Worm (Caenorhabditis elegans) whole organism, L2 larva: ENCODE measurements around the gene pigm-1.

Experiments used
- C34F6.9 ChIP-seq: fragments of 150-350 bp; optimal IDR thresholded peaks from 2 replicates; lab custom pipeline; 2014; ENCODE audit warnings: missing biosample characterization, missing genetic modification characterization
- R02D3.7 ChIP-seq: fragments of 150-350 bp; optimal IDR thresholded peaks from 2 replicates; lab custom pipeline; 2014; ENCODE audit warnings: missing biosample characterization, missing genetic modification characterization
- Y55F3AM.14 ChIP-seq: fragments of 200-800 bp; sonication (Bioruptor generic); optimal IDR thresholded peaks from 2 replicates; lab custom pipeline; 2018; ENCODE audit warnings: mild to moderate bottlenecking, missing genetic modification characterization, missing compliant biosample characterization
- ZK546.5 ChIP-seq: sonication (generic microtip); optimal IDR thresholded peaks from 2 replicates; lab custom pipeline; 2017; ENCODE audit warnings: missing biosample characterization, missing genetic modification characterization
- alr-1 ChIP-seq: fragments of 150-350 bp; optimal IDR thresholded peaks from 2 replicates; lab custom pipeline; 2014; ENCODE audit warnings: missing biosample characterization, missing genetic modification characterization
- aly-2 ChIP-seq: fragments of 150-350 bp; optimal IDR thresholded peaks from 2 replicates; lab custom pipeline; 2014; ENCODE audit warnings: missing biosample characterization, missing genetic modification characterization
- ama-1 ChIP-seq: fragments of 150-350 bp; optimal IDR thresholded peaks from 2 replicates; lab custom pipeline; 2018; ENCODE audit warnings: inconsistent platforms
- ceh-16 ChIP-seq: fragments of 150-350 bp; optimal IDR thresholded peaks from 2 replicates; lab custom pipeline; 2014; ENCODE audit warnings: missing biosample characterization, missing genetic modification characterization
- ceh-82 ChIP-seq: fragments of 150-350 bp; optimal IDR thresholded peaks from 2 replicates; lab custom pipeline; 2014; ENCODE audit warnings: missing biosample characterization, missing genetic modification characterization
- crh-2 ChIP-seq: sonication (generic microtip); optimal IDR thresholded peaks from 2 replicates; lab custom pipeline; 2017; ENCODE audit warnings: missing biosample characterization, missing genetic modification characterization
- dmd-4 ChIP-seq: sonication (generic microtip); optimal IDR thresholded peaks from 2 replicates; lab custom pipeline; 2017; ENCODE audit warnings: missing biosample characterization, missing genetic modification characterization
- egl-27 ChIP-seq: sonication (generic microtip); optimal IDR thresholded peaks from 3 replicates; lab custom pipeline; 2017; ENCODE audit warnings: missing biosample characterization, missing genetic modification reagents, missing genetic modification characterization
- elt-3 ChIP-seq: sonication (generic microtip); optimal IDR thresholded peaks from 2 replicates; lab custom pipeline; 2017; ENCODE audit warnings: missing biosample characterization, missing genetic modification characterization
- gmeb-1 ChIP-seq: fragments of 150-350 bp; optimal IDR thresholded peaks from 2 replicates; lab custom pipeline; 2014; ENCODE audit warnings: missing biosample characterization, missing genetic modification characterization
- lin-11 ChIP-seq: fragments of 150-350 bp; sonication (generic microtip); optimal IDR thresholded peaks from 2 replicates; lab custom pipeline; 2014; ENCODE audit warnings: missing biosample characterization, missing genetic modification characterization, inconsistent platforms, mixed read lengths
- lin-13 ChIP-seq: fragments of 150-350 bp; optimal IDR thresholded peaks from 2 replicates; lab custom pipeline; 2014; ENCODE audit warnings: missing biosample characterization, missing genetic modification reagents, missing genetic modification characterization
- lin-39 ChIP-seq: fragments of 150-350 bp; optimal IDR thresholded peaks from 2 replicates; lab custom pipeline; 2014; ENCODE audit warnings: missing biosample characterization, missing genetic modification reagents, missing genetic modification characterization
- lsy-2 ChIP-seq, 2 experiments: fragments of 150-350 bp in 1 of 2; sonication (generic microtip) in 1 of 2; optimal IDR thresholded peaks; 2 replicates each; lab custom pipeline; 2014 to 2017; ENCODE audit warnings: missing biosample characterization in 2 of 2, missing genetic modification characterization in 2 of 2
- mab-5 ChIP-seq: fragments of 150-350 bp; optimal IDR thresholded peaks from 2 replicates; lab custom pipeline; 2014; ENCODE audit warnings: missing biosample characterization, missing genetic modification characterization
- mbf-1 ChIP-seq: sonication (generic microtip); optimal IDR thresholded peaks from 2 replicates; lab custom pipeline; 2017; ENCODE audit warnings: missing biosample characterization, missing genetic modification characterization
- mdl-1 ChIP-seq, 2 experiments: fragments of 150-350 bp in 1 of 2; sonication (generic microtip) in 1 of 2; optimal IDR thresholded peaks; 2 replicates each; lab custom pipeline; 2017; ENCODE audit warnings: missing biosample characterization in 2 of 2, missing genetic modification characterization in 2 of 2
- nhr-10 ChIP-seq: sonication (generic microtip); optimal IDR thresholded peaks from 2 replicates; lab custom pipeline; 2017; ENCODE audit warnings: missing biosample characterization, missing genetic modification characterization
- nhr-11 ChIP-seq: fragments of 150-350 bp; optimal IDR thresholded peaks from 2 replicates; lab custom pipeline; 2014; ENCODE audit warnings: missing biosample characterization, missing genetic modification characterization
- nhr-12 ChIP-seq: fragments of 150-350 bp; optimal IDR thresholded peaks from 2 replicates; lab custom pipeline; 2014; ENCODE audit warnings: missing biosample characterization, missing genetic modification characterization
- nhr-21 ChIP-seq: fragments of 150-350 bp; optimal IDR thresholded peaks from 2 replicates; lab custom pipeline; 2014; ENCODE audit warnings: missing biosample characterization, missing genetic modification characterization
- nhr-23 ChIP-seq: fragments of 150-350 bp; optimal IDR thresholded peaks from 2 replicates; lab custom pipeline; 2014; ENCODE audit warnings: missing biosample characterization, missing genetic modification reagents, missing genetic modification characterization
- nhr-237 ChIP-seq: fragments of 150-350 bp; optimal IDR thresholded peaks from 2 replicates; lab custom pipeline; 2014; ENCODE audit warnings: missing biosample characterization, missing genetic modification characterization
- nhr-25 ChIP-seq: fragments of 150-350 bp; sonication (generic microtip); optimal IDR thresholded peaks from 3 replicates; lab custom pipeline; 2014; ENCODE audit warnings: missing biosample characterization, missing genetic modification characterization
- nhr-6 ChIP-seq: fragments of 150-350 bp; optimal IDR thresholded peaks from 2 replicates; lab custom pipeline; 2014; ENCODE audit warnings: missing biosample characterization, missing genetic modification characterization
- nhr-77 ChIP-seq: fragments of 150-350 bp; optimal IDR thresholded peaks from 2 replicates; lab custom pipeline; 2014; ENCODE audit warnings: missing biosample characterization, missing genetic modification characterization
- peb-1 ChIP-seq: fragments of 150-350 bp; optimal IDR thresholded peaks from 2 replicates; lab custom pipeline; 2014; ENCODE audit warnings: missing biosample characterization, missing genetic modification characterization
- sem-4 ChIP-seq: fragments of 150-350 bp; optimal IDR thresholded peaks from 2 replicates; lab custom pipeline; 2014; ENCODE audit warnings: missing biosample characterization, missing genetic modification reagents, missing genetic modification characterization
- skn-1 ChIP-seq: sonication (generic microtip); optimal IDR thresholded peaks from 2 replicates; lab custom pipeline; 2017; ENCODE audit warnings: missing biosample characterization, missing genetic modification characterization
- sma-3 ChIP-seq: sonication (generic microtip); optimal IDR thresholded peaks from 2 replicates; lab custom pipeline; 2016; ENCODE audit warnings: missing genetic modification reagents, missing genetic modification characterization, missing compliant biosample characterization
- sma-9 ChIP-seq, 2 experiments: fragments of 150-350 bp in 1 of 2; sonication (generic microtip) in 1 of 2; optimal IDR thresholded peaks; 2 replicates each; lab custom pipeline; 2014 to 2016; ENCODE audit warnings: missing genetic modification characterization in 2 of 2, mild to moderate bottlenecking in 1 of 2, missing biosample characterization in 1 of 2, missing compliant biosample characterization in 1 of 2, missing genetic modification reagents in 1 of 2, moderate library complexity in 1 of 2
- snpc-4 ChIP-seq: fragments of 150-350 bp; optimal IDR thresholded peaks from 2 replicates; lab custom pipeline; 2014; ENCODE audit warnings: missing biosample characterization, missing genetic modification characterization
- unc-39 ChIP-seq: fragments of 150-350 bp; optimal IDR thresholded peaks from 2 replicates; lab custom pipeline; 2014; ENCODE audit warnings: missing biosample characterization, missing genetic modification characterization
- unc-55 ChIP-seq: fragments of 150-350 bp; sonication (generic microtip); optimal IDR thresholded peaks from 3 replicates; lab custom pipeline; 2014; ENCODE audit warnings: missing biosample characterization, missing genetic modification reagents, missing genetic modification characterization
- unc-62 ChIP-seq: fragments of 150-350 bp; optimal IDR thresholded peaks from 2 replicates; lab custom pipeline; 2014; ENCODE audit warnings: missing biosample characterization, missing genetic modification reagents, missing genetic modification characterization
- zag-1 ChIP-seq: fragments of 150-350 bp; optimal IDR thresholded peaks from 2 replicates; lab custom pipeline; 2014; ENCODE audit warnings: missing biosample characterization, missing genetic modification characterization
- ztf-1 ChIP-seq: fragments of 200-800 bp; sonication (Bioruptor generic); conservative IDR thresholded peaks from 2 replicates; pipeline ENCODE4 v1.3.6; 2022; ENCODE audit warnings: missing genetic modification characterization, missing compliant biosample characterization
- ztf-11 ChIP-seq: sonication (generic microtip); optimal IDR thresholded peaks from 2 replicates; lab custom pipeline; 2017; ENCODE audit warnings: missing biosample characterization, missing genetic modification characterization
- ztf-4 ChIP-seq: fragments of 150-350 bp; optimal IDR thresholded peaks from 2 replicates; lab custom pipeline; 2014; ENCODE audit warnings: missing biosample characterization, missing genetic modification characterization

Gene pigm-1

DNA sequence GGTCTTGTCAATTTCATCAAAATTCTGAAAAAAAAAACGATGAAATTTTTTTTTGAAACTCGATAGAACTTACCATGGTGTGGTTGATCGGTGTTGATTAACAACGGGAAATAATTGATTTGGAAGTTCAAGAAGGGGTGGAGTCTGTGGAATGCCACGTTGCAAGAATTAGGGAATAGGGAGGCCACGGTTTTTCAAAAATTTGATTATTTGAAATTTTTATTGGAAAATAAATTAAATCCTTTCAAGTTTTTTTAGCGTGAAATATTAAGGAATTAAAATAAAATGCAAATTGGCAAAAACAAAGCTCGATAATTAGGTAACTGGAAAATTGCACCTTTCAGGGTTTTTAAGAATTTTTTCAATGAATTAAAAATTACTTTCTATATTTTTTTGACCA, 8.7 kb upstream of the pigm-1 start, which contains the start of gene rmd-3:
rmd-3 (minus strand) TSS at position 101 of the 400 bp plus-strand sequence.
- TF ChIP-seq nhr-6 (tag; lab: Kevin White, UChicago) (no peak), peb-1 (tag; lab: Kevin White, UChicago) (no peak), zag-1 (no peak), lin-39 (no peak), mdl-1 (tag; optimal IDR thresholded peaks at IDR 0.05; lab: Kevin White, UChicago) (no peak), crh-2 (tag; lab: Kevin White, UChicago) (no peak), ztf-1 (GFP tag; lab: Robert Waterston, UW) (no peak), ceh-82 (tag; lab: Kevin White, UChicago) (no peak), dmd-4 (tag; lab: Kevin White, UChicago) (no peak), unc-39 (tag; lab: Kevin White, UChicago) (no peak), unc-55 (GFP tag; lab: Kevin White, UChicago) (no peak), sma-3 (no peak), alr-1 (no peak), R02D3.7 (no peak), nhr-25 (tag; lab: Kevin White, UChicago) (no peak), unc-62 (no peak), ztf-11 (tag; lab: Kevin White, UChicago) (no peak), ztf-4 (tag; lab: Kevin White, UChicago) (no peak)

- no peak for TF ChIP-seq nhr-10 (tag; lab: Kevin White, UChicago)
- TF ChIP-seq mdl-1 (tag; optimal IDR thresholded peaks at IDR 0.05; lab: Kevin White, UChicago) = no peak
- no peak for TF ChIP-seq aly-2 (tag; lab: Kevin White, UChicago)
- TF ChIP-seq ZK546.5 (tag; lab: Kevin White, UChicago) = no peak
- TF ChIP-seq Y55F3AM.14 (GFP tag; lab: Kevin White, UChicago) = no peak
- TF ChIP-seq nhr-23 = no peak
- TF ChIP-seq unc-62 = no peak
- no peak for TF ChIP-seq mab-5 (tag; lab: Kevin White, UChicago)
- no peak for TF ChIP-seq gmeb-1 (tag; lab: Kevin White, UChicago)
- TF ChIP-seq crh-2 (tag; lab: Kevin White, UChicago) = no peak
- no peak for TF ChIP-seq ama-1 (lab: Kevin White, UChicago)
- TF ChIP-seq sma-3 = no peak
- TF ChIP-seq unc-55 (GFP tag; lab: Kevin White, UChicago) = no peak
- TF ChIP-seq nhr-237 (tag; lab: Kevin White, UChicago) = no peak
- no peak for TF ChIP-seq nhr-12 (tag; lab: Kevin White, UChicago)
These were observed 4.9 kb upstream of the pigm-1 start, which contains the start of gene lgc-20 for ce11 chrII:11343300-11343869. Gene lgc-20, minus strand, starts transcription at chrII:11343610.

DNA sequence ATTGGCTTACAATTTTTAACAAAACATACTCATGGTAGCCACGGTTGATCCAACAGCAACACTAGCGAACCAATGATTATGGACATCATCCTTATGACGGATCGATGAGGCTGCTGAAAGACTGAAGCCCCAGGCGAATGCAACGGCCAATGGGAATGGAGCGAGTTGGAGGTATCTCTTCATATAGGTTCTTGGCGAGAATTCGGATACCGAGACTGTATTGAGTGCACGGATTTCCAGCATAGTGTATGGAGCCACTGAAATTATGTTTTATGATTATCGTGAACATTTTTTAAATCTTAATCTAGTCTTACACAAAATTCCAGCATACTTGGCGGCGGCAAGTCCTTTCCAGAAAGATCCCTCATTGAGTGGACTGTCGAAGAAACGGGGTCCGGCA, 3.7 kb upstream of the pigm-1 start:
- TF ChIP-seq nhr-237 (tag; lab: Kevin White, UChicago) (no peak), mdl-1 (tag; optimal IDR thresholded peaks at IDR 0.05; lab: Kevin White, UChicago) (no peak), zag-1 (no peak), lin-11 (tag; lab: Kevin White, UChicago) (no peak), ZK546.5 (tag; lab: Kevin White, UChicago) (no peak), nhr-77 (tag; lab: Kevin White, UChicago) (no peak), ztf-11 (tag; lab: Kevin White, UChicago) (no peak), aly-2 (tag; lab: Kevin White, UChicago) (no peak), nhr-23 (no peak), lin-13 (GFP tag; lab: Kevin White, UChicago) (no peak), nhr-25 (tag; lab: Kevin White, UChicago) (no peak), ceh-16 (tag; lab: Kevin White, UChicago) (no peak), egl-27 (tag; lab: Kevin White, UChicago) (no peak), nhr-21 (tag; lab: Kevin White, UChicago) (no peak), unc-39 (tag; lab: Kevin White, UChicago) (no peak), snpc-4 (tag; lab: Kevin White, UChicago) (no peak), nhr-11 (tag; lab: Kevin White, UChicago) (no peak), mbf-1 (tag; lab: Kevin White, UChicago) (no peak)

DNA sequence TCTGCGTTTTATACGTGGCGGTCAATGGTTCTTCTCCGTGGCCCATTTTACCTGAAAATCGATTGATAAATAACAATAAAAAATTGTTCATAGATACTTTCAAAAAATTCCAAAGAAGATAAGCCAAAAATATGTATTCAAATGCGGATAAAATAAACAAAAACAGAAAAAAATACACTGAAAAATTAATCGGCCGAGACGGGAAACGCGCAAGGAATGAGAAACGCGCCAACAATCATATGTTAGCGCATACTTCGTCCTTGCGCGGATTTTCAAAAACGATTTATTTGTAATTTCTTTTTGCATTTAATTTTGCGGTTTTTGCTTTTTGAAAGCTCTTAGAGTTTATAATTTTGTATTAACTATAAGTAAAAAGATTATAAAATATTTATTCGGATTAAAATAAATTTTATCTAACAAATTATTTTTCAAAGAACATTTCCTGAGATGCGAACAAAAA, 2.6 kb upstream of the pigm-1 start, which contains the start of gene nduf-11:
nduf-11 (minus strand) TSS at position 51 of the 460 bp plus-strand sequence.
- TF ChIP-seq lsy-2 (tag; optimal IDR thresholded peaks at IDR 0.05; lab: Kevin White, UChicago) (peak; percentile 88 to 94), sem-4 (tag; lab: Kevin White, UChicago) (peak; percentile 77), alr-1 (no peak), ama-1 (lab: Kevin White, UChicago) (peak; percentile 65), egl-27 (tag; lab: Kevin White, UChicago) (peak; percentile 4), sma-9 (GFP tag; optimal IDR thresholded peaks at IDR 0.05; lab: Kevin White, UChicago) (peak; percentile 91), sma-9 (tag; optimal IDR thresholded peaks at IDR 0.05; lab: Kevin White, UChicago) (no peak), Y55F3AM.14 (GFP tag; lab: Kevin White, UChicago) (no peak), mdl-1 (tag; optimal IDR thresholded peaks at IDR 0.05; lab: Kevin White, UChicago) (peak in 1 of 2 experiments; percentile 7), mab-5 (tag; lab: Kevin White, UChicago) (peak; percentile 72), skn-1 (tag; lab: Kevin White, UChicago) (peak; percentile 33), unc-55 (GFP tag; lab: Kevin White, UChicago) (peak; percentile 95), C34F6.9 (tag; lab: Kevin White, UChicago) (peak; percentile 90), dmd-4 (tag; lab: Kevin White, UChicago) (no peak), elt-3 (tag; lab: Kevin White, UChicago) (no peak), zag-1 (peak; percentile 5), nhr-25 (tag; lab: Kevin White, UChicago) (peak; percentile 92), ztf-4 (tag; lab: Kevin White, UChicago) (peak; percentile 65), mbf-1 (tag; lab: Kevin White, UChicago) (no peak), nhr-77 (tag; lab: Kevin White, UChicago) (no peak), R02D3.7 (peak; percentile 57), nhr-6 (tag; lab: Kevin White, UChicago) (no peak), nhr-21 (tag; lab: Kevin White, UChicago) (peak; percentile 75), nhr-11 (tag; lab: Kevin White, UChicago) (no peak), crh-2 (tag; lab: Kevin White, UChicago) (peak; percentile 89), snpc-4 (tag; lab: Kevin White, UChicago) (peak; percentile 71)
